Worm (Caenorhabditis elegans) whole organism, L1 larva: ENCODE measurements around the gene AH10.2.

Experiments
- alr-1 ChIP-seq: fragments of 200-800 bp; sonication (Bioruptor generic); optimal IDR thresholded peaks from 2 replicates; lab custom pipeline; 2018; ENCODE audit warnings: borderline replicate concordance, mild to moderate bottlenecking, missing genetic modification characterization, missing compliant biosample characterization
- ces-1 ChIP-seq: fragments of 150-350 bp; optimal IDR thresholded peaks from 2 replicates; lab custom pipeline; 2014; ENCODE audit warnings: missing biosample characterization, missing genetic modification reagents, missing genetic modification characterization
- dpl-1 ChIP-seq, 3 experiments: fragments of 150-350 bp in 2 of 3; sonication (generic microtip) in 1 of 3; optimal IDR thresholded peaks; 2 replicates each; lab custom pipeline; 2014 to 2017; ENCODE audit warnings: missing biosample characterization in 3 of 3, missing genetic modification characterization in 3 of 3, missing genetic modification reagents in 3 of 3
- egl-27 ChIP-seq, 2 experiments: fragments of 150-350 bp in 1 of 2; sonication (generic microtip); optimal IDR thresholded peaks; 3 replicates each; lab custom pipeline; 2017 to 2018; ENCODE audit warnings: missing biosample characterization in 2 of 2, missing genetic modification characterization in 2 of 2, missing genetic modification reagents in 2 of 2
- fkh-10 ChIP-seq: sonication (generic microtip); optimal IDR thresholded peaks from 2 replicates; lab custom pipeline; 2017; ENCODE audit warnings: missing biosample characterization, missing genetic modification reagents, missing genetic modification characterization
- lin-15B ChIP-seq: fragments of 150-350 bp; sonication (generic microtip); optimal IDR thresholded peaks from 3 replicates; lab custom pipeline; 2014; ENCODE audit warnings: missing biosample characterization, missing genetic modification characterization
- nhr-237 ChIP-seq: fragments of 150-350 bp; optimal IDR thresholded peaks from 2 replicates; lab custom pipeline; 2014; ENCODE audit warnings: missing biosample characterization, missing genetic modification characterization
- pqm-1 ChIP-seq: sonication (generic microtip); optimal IDR thresholded peaks from 3 replicates; lab custom pipeline; 2017; ENCODE audit warnings: missing biosample characterization, missing genetic modification characterization
- unc-98 ChIP-seq: fragments of 200-800 bp; sonication (Bioruptor generic); IDR thresholded peaks from 2 replicates; pipeline ENCODE4 v1.3.6; 2022; ENCODE audit warnings: missing genetic modification characterization, missing compliant biosample characterization
- ztf-4 ChIP-seq: fragments of 150-350 bp; optimal IDR thresholded peaks from 2 replicates; lab custom pipeline; 2014; ENCODE audit warnings: missing biosample characterization, missing genetic modification characterization

ce11 chrV:14107511-14107910 lies 49.1 kb upstream of the AH10.2 start, which contains the start of gene H39E23.3:
- TF ChIP-seq pqm-1 (no peak), alr-1 (tag; lab: Kevin White, UChicago) (no peak), dpl-1 (GFP tag; optimal IDR thresholded peaks at IDR 0.05; lab: Kevin White, UChicago) (no peak), fkh-10 (GFP tag; lab: Kevin White, UChicago) (no peak), nhr-237 (no peak), ces-1 (GFP tag; lab: Kevin White, UChicago) (no peak), ztf-4 (tag; lab: Kevin White, UChicago) (no peak), lin-15B (no peak), egl-27 (tag; optimal IDR thresholded peaks at IDR 0.05; lab: Kevin White, UChicago) (no peak), unc-98 (no peak)
